Worm (Caenorhabditis elegans) whole organism, late embryonic: Measurements from ENCODE around the gene T28A11.3.

Source experiments
- K09A11.1 ChIP-seq: sonication (generic microtip); optimal IDR thresholded peaks from 2 replicates; lab custom pipeline; 2017; ENCODE audit warnings: antibody characterized with exemption, mild to moderate bottlenecking, missing genetic modification characterization, missing compliant biosample characterization; ENCODE audit not compliant: insufficient read depth
- ama-1 ChIP-seq: fragments of 150-350 bp; optimal IDR thresholded peaks from 2 replicates; lab custom pipeline; 2014
- ceh-30 ChIP-seq: fragments of 150-350 bp; optimal IDR thresholded peaks from 2 replicates; lab custom pipeline; 2014; ENCODE audit warnings: missing biosample characterization, missing genetic modification characterization
- ceh-9 ChIP-seq: sonication (generic microtip); optimal IDR thresholded peaks from 2 replicates; lab custom pipeline; 2016; ENCODE audit warnings: mild to moderate bottlenecking, missing genetic modification characterization, inconsistent platforms, missing compliant biosample characterization
- che-1 ChIP-seq: sonication (generic microtip); optimal IDR thresholded peaks from 2 replicates; lab custom pipeline; 2016; ENCODE audit warnings: mild to moderate bottlenecking, missing genetic modification characterization, missing compliant biosample characterization
- elt-4 ChIP-seq: sonication (generic microtip); optimal IDR thresholded peaks from 2 replicates; lab custom pipeline; 2016; ENCODE audit warnings: missing genetic modification characterization, missing compliant biosample characterization
- fkh-10 ChIP-seq: fragments of 150-350 bp; optimal IDR thresholded peaks from 2 replicates; lab custom pipeline; 2014; ENCODE audit warnings: missing biosample characterization, missing genetic modification reagents, missing genetic modification characterization
- nhr-11 ChIP-seq: fragments of 150-350 bp; optimal IDR thresholded peaks from 2 replicates; lab custom pipeline; 2014; ENCODE audit warnings: missing biosample characterization, missing genetic modification characterization
- pha-4 ChIP-seq: fragments of 150-350 bp; optimal IDR thresholded peaks from 2 replicates; lab custom pipeline; 2018; ENCODE audit warnings: missing biosample characterization, missing genetic modification reagents, missing genetic modification characterization
- ref-2 ChIP-seq: sonication (generic microtip); optimal IDR thresholded peaks from 2 replicates; lab custom pipeline; 2016; ENCODE audit warnings: missing genetic modification characterization, missing compliant biosample characterization
- tbx-2 ChIP-seq: sonication (generic microtip); optimal IDR thresholded peaks from 2 replicates; lab custom pipeline; 2016; ENCODE audit warnings: missing genetic modification characterization, missing compliant biosample characterization
- tbx-7 ChIP-seq: sonication (generic microtip); optimal IDR thresholded peaks from 2 replicates; lab custom pipeline; 2016; ENCODE audit warnings: missing genotype, missing genetic modification characterization, missing compliant biosample characterization
- unc-55 ChIP-seq: sonication (generic microtip); optimal IDR thresholded peaks from 2 replicates; lab custom pipeline; 2017; ENCODE audit warnings: missing biosample characterization, missing genetic modification reagents, missing genetic modification characterization
- ztf-16 ChIP-seq: sonication (generic microtip); optimal IDR thresholded peaks from 2 replicates; lab custom pipeline; 2017; ENCODE audit warnings: missing genetic modification characterization, missing compliant biosample characterization

DNA sequence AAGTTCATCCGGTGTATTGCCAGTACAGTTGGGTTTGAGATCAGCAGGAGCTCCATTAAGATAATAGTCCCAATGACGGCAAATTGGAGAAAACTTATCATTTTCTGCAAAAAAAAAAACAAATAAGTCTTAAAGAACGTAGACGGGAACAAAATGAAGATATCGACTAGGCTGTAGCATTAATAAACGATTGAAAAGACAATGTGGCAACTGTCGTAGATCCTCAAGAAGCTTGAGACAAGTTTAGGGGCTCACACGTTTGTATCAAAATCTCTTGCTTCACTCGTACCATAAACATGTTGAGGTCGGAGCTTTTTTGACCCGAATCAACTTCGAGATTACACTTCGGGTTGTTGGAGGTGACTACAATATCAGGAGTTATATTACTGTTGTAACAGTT lies 44.9 kb downstream of the T28A11.3 start, which contains the start of gene F35F10.14:
- TF ChIP-seq ceh-30 (no peak), tbx-2 (tag; lab: Kevin White, UChicago) (no peak), ceh-9 (no peak), unc-55 (GFP tag; lab: Kevin White, UChicago) (no peak), ama-1 (lab: Kevin White, UChicago) (no peak), tbx-7 (no peak), fkh-10 (GFP tag; lab: Kevin White, UChicago) (no peak), ztf-16 (tag; lab: Kevin White, UChicago) (no peak), elt-4 (tag; lab: Kevin White, UChicago) (no peak), nhr-11 (no peak), ref-2 (tag; lab: Kevin White, UChicago) (no peak), K09A11.1 (no peak), pha-4 (no peak), che-1 (tag; lab: Kevin White, UChicago) (no peak)
